Fruit fly (Drosophila melanogaster) whole organism, embryonic: ENCODE measurements around the gene CG13833.
A peak's percentile ranks its signal among the peaks of the same experiment; 100 is the strongest.

ENCODE experiments used
- CG10147 ChIP-seq: fragments of 200-800 bp; sonication (Bioruptor generic); optimal IDR thresholded peaks from 2 replicates; lab custom pipeline; 2019; ENCODE audit warnings: missing biosample characterization, mild to moderate bottlenecking, missing genetic modification characterization, moderate library complexity
- CG10654 ChIP-seq: fragments of 200-800 bp; sonication (Bioruptor generic); optimal IDR thresholded peaks from 2 replicates; lab custom pipeline; 2016; ENCODE audit warnings: missing biosample characterization, missing genetic modification characterization
- CG12104 ChIP-seq: fragments of 200-800 bp; sonication (Bioruptor generic); optimal IDR thresholded peaks from 3 replicates; lab custom pipeline; 2016; ENCODE audit warnings: missing biosample characterization, missing genetic modification characterization
- CG14050 ChIP-seq: fragments of 200-800 bp; sonication (Bioruptor generic); IDR thresholded peaks from 3 replicates; pipeline ENCODE4 v1.3.6; 2022; ENCODE audit warnings: missing biosample characterization, missing genetic modification characterization
- CG17612 ChIP-seq: fragments of 200-800 bp; sonication (Bioruptor generic); IDR thresholded peaks from 2 replicates; pipeline ENCODE4 v1.3.6; 2022; ENCODE audit warnings: missing biosample characterization, missing genetic modification characterization
- CG1792 ChIP-seq: fragments of 200-800 bp; sonication (Bioruptor generic); optimal IDR thresholded peaks from 2 replicates; lab custom pipeline; 2016; ENCODE audit warnings: missing biosample characterization, missing genetic modification characterization
- CG18476 ChIP-seq: fragments of 200-800 bp; sonication (Bioruptor generic); optimal IDR thresholded peaks from 2 replicates; lab custom pipeline; 2016; ENCODE audit warnings: missing biosample characterization, mild to moderate bottlenecking, missing genetic modification characterization
- CG2129 ChIP-seq: fragments of 200-800 bp; sonication (Bioruptor generic); IDR thresholded peaks from 2 replicates; pipeline ENCODE4 v1.3.6; 2022; ENCODE audit warnings: missing biosample characterization, missing genetic modification characterization; ENCODE audit not compliant: partially characterized antibody
- CG2712 ChIP-seq: fragments of 200-800 bp; optimal IDR thresholded peaks from 3 replicates; lab custom pipeline; 2019; ENCODE audit warnings: missing biosample characterization, mild to moderate bottlenecking, missing genetic modification characterization, moderate library complexity
- CG2875 ChIP-seq: fragments of 200-800 bp; sonication (Bioruptor generic); optimal IDR thresholded peaks from 2 replicates; lab custom pipeline; 2017; ENCODE audit warnings: missing biosample characterization, mild to moderate bottlenecking, missing genetic modification characterization, missing genetic modification reagents
- CG30020 ChIP-seq: fragments of 200-800 bp; optimal IDR thresholded peaks from 2 replicates; lab custom pipeline; 2019; ENCODE audit warnings: missing biosample characterization, mild to moderate bottlenecking, missing genetic modification characterization, moderate library complexity
- CG31388 ChIP-seq: fragments of 200-800 bp; sonication (Bioruptor generic); optimal IDR thresholded peaks from 2 replicates; lab custom pipeline; 2016; ENCODE audit warnings: missing biosample characterization, missing genetic modification characterization
- CG43689 ChIP-seq: fragments of 200-800 bp; sonication (Bioruptor generic); IDR thresholded peaks from 2 replicates; pipeline ENCODE4 v1.3.6; 2022; ENCODE audit warnings: missing biosample characterization, missing genetic modification characterization
- CG4820 ChIP-seq: fragments of 200-800 bp; sonication (Bioruptor generic); optimal IDR thresholded peaks from 3 replicates; lab custom pipeline; 2016; ENCODE audit warnings: missing biosample characterization, missing genetic modification characterization
- CG7987 ChIP-seq: fragments of 200-800 bp; sonication (Bioruptor generic); optimal IDR thresholded peaks from 2 replicates; lab custom pipeline; 2018; ENCODE audit warnings: missing biosample characterization, mild to moderate bottlenecking, missing genetic modification characterization, moderate library complexity
- CG8089 ChIP-seq: fragments of 200-800 bp; sonication (Bioruptor generic); optimal IDR thresholded peaks from 3 replicates; lab custom pipeline; 2016; ENCODE audit warnings: missing biosample characterization, missing genetic modification characterization
- CG9437 ChIP-seq: fragments of 200-800 bp; sonication (Bioruptor generic); optimal IDR thresholded peaks from 2 replicates; lab custom pipeline; 2018; ENCODE audit warnings: missing biosample characterization, mild to moderate bottlenecking, missing genetic modification characterization
- CHES-1-like ChIP-seq: fragments of 200-800 bp; sonication (Bioruptor generic); optimal IDR thresholded peaks from 2 replicates; lab custom pipeline; 2016; ENCODE audit warnings: missing biosample characterization, missing genetic modification characterization
- CkIIα-i1 ChIP-seq: fragments of 200-800 bp; sonication (Bioruptor generic); IDR thresholded peaks from 2 replicates; pipeline ENCODE4 v1.3.6; 2022; ENCODE audit warnings: missing biosample characterization, missing genetic modification characterization
- Dad ChIP-seq: fragments of 200-800 bp; sonication (Bioruptor generic); optimal IDR thresholded peaks from 3 replicates; lab custom pipeline; 2016; ENCODE audit warnings: missing biosample characterization, missing genetic modification characterization
- E2f2 ChIP-seq: fragments of 200-800 bp; sonication (Bioruptor generic); IDR thresholded peaks from 2 replicates; pipeline ENCODE4 v1.3.6; 2022; ENCODE audit warnings: missing biosample characterization, missing genetic modification characterization
- Fer1 ChIP-seq: fragments of 200-800 bp; sonication (Bioruptor generic); optimal IDR thresholded peaks from 2 replicates; lab custom pipeline; 2017; ENCODE audit warnings: missing biosample characterization, mild to moderate bottlenecking, missing genetic modification characterization
- Gsc ChIP-seq: fragments of 200-800 bp; sonication (Bioruptor generic); IDR thresholded peaks from 2 replicates; pipeline ENCODE4 v1.3.6; 2022; ENCODE audit warnings: missing biosample characterization, missing genetic modification characterization
- H15 ChIP-seq: fragments of 200-800 bp; sonication (Bioruptor generic); IDR thresholded peaks from 3 replicates; pipeline ENCODE4 v1.3.6; 2022; ENCODE audit warnings: missing biosample characterization, missing genetic modification characterization
- HLH54F ChIP-seq: fragments of 200-800 bp; sonication (Bioruptor generic); optimal IDR thresholded peaks from 3 replicates; lab custom pipeline; 2016; ENCODE audit warnings: missing biosample characterization, missing genetic modification characterization
- Jarid2 ChIP-seq: fragments of 200-800 bp; sonication (Bioruptor generic); optimal IDR thresholded peaks from 3 replicates; lab custom pipeline; 2017; ENCODE audit warnings: mild to moderate bottlenecking, missing biosample characterization, missing genetic modification reagents, missing genetic modification characterization
- Lhr ChIP-seq: fragments of 200-800 bp; sonication (Bioruptor generic); optimal IDR thresholded peaks from 3 replicates; lab custom pipeline; 2017; ENCODE audit warnings: mild to moderate bottlenecking, missing biosample characterization, missing genetic modification reagents, missing genetic modification characterization
- Lpt ChIP-seq: fragments of >200 bp; optimal IDR thresholded peaks from 2 replicates; lab custom pipeline; 2018; ENCODE audit warnings: missing biosample characterization, missing genetic modification characterization
- Mad ChIP-seq: fragments of 200-800 bp; sonication (Bioruptor generic); optimal IDR thresholded peaks from 2 replicates; lab custom pipeline; 2016; ENCODE audit warnings: missing biosample characterization, missing genetic modification characterization
- Med ChIP-seq: fragments of 200-800 bp; sonication (Bioruptor generic); peaks from one replicate; lab custom pipeline; 2016; ENCODE audit warnings: missing biosample characterization, missing genetic modification characterization, mild to moderate bottlenecking, inconsistent platforms, moderate library complexity
- Mes4 ChIP-seq: fragments of 200-800 bp; sonication (Bioruptor generic); optimal IDR thresholded peaks from 2 replicates; lab custom pipeline; 2016; ENCODE audit warnings: missing biosample characterization, missing genetic modification characterization
- Nf-YC ChIP-seq: fragments of 200-800 bp; optimal IDR thresholded peaks from 3 replicates; lab custom pipeline; 2019; ENCODE audit warnings: missing biosample characterization, mild to moderate bottlenecking, missing genetic modification characterization, moderate library complexity
- Xbp1 ChIP-seq: fragments of 200-800 bp; sonication (Bioruptor generic); optimal IDR thresholded peaks from 3 replicates; lab custom pipeline; 2016; ENCODE audit warnings: missing biosample characterization, mild to moderate bottlenecking, missing genetic modification characterization
- ara ChIP-seq: fragments of 200-800 bp; sonication (Bioruptor generic); IDR thresholded peaks from 2 replicates; pipeline ENCODE4 v1.3.6; 2022; ENCODE audit warnings: missing biosample characterization, missing genetic modification characterization
- bab2 ChIP-seq: fragments of 200-800 bp; sonication (Bioruptor generic); optimal IDR thresholded peaks from 2 replicates; lab custom pipeline; 2016; ENCODE audit warnings: missing biosample characterization, missing genetic modification characterization
- disco-r ChIP-seq: fragments of 200-800 bp; sonication (Bioruptor generic); optimal IDR thresholded peaks from 2 replicates; lab custom pipeline; 2016; ENCODE audit warnings: missing biosample characterization, missing genetic modification characterization
- dpn ChIP-seq, 2 experiments: fragments of 200-800 bp; sonication (Bioruptor generic); optimal IDR thresholded peaks; 3 replicates each; lab custom pipeline; 2016; ENCODE audit warnings: missing biosample characterization in 2 of 2, missing genetic modification characterization in 2 of 2
- en ChIP-seq: fragments of 200-800 bp; sonication (Bioruptor generic); optimal IDR thresholded peaks from 2 replicates; lab custom pipeline; 2016; ENCODE audit warnings: missing biosample characterization, missing genetic modification characterization
- eyg ChIP-seq: fragments of 200-800 bp; sonication (Bioruptor generic); optimal IDR thresholded peaks from 3 replicates; lab custom pipeline; 2016; ENCODE audit warnings: missing biosample characterization, missing genetic modification characterization
- inv ChIP-seq: fragments of 200-800 bp; sonication (Bioruptor generic); IDR thresholded peaks from 2 replicates; pipeline ENCODE4 v1.3.6; 2022; ENCODE audit warnings: missing biosample characterization, missing genetic modification characterization; ENCODE audit not compliant: partially characterized antibody
- row ChIP-seq: fragments of 200-800 bp; sonication (Bioruptor generic); IDR thresholded peaks from 3 replicates; pipeline ENCODE4 v1.3.6; 2022; ENCODE audit warnings: missing biosample characterization, missing genetic modification characterization
- run ChIP-seq: fragments of 200-800 bp; sonication (Bioruptor generic); optimal IDR thresholded peaks from 3 replicates; lab custom pipeline; 2018; ENCODE audit warnings: missing biosample characterization, mild to moderate bottlenecking, missing genetic modification characterization
- seq ChIP-seq: fragments of 200-800 bp; sonication (Bioruptor generic); IDR thresholded peaks from 2 replicates; pipeline ENCODE4 v1.3.6; 2022; ENCODE audit warnings: missing biosample characterization, missing genetic modification characterization
- so ChIP-seq: fragments of 200-800 bp; sonication (Bioruptor generic); IDR thresholded peaks from 3 replicates; pipeline ENCODE4 v1.3.6; 2022; ENCODE audit warnings: missing biosample characterization, missing genetic modification characterization
- stc ChIP-seq: fragments of 200-800 bp; sonication (Bioruptor generic); IDR thresholded peaks from 2 replicates; pipeline ENCODE4 v1.3.6; 2022; ENCODE audit warnings: missing biosample characterization, missing genetic modification characterization
- tgo ChIP-seq: fragments of 200-800 bp; sonication (Bioruptor generic); IDR thresholded peaks from 3 replicates; pipeline ENCODE4 v1.3.6; 2022; ENCODE audit warnings: missing biosample characterization, missing genetic modification characterization
- tll ChIP-seq, 2 experiments: fragments of 200-800 bp in 1 of 2; fragments of >200 bp in 1 of 2; sonication (Bioruptor generic) in 1 of 2; optimal IDR thresholded peaks; 2 replicates each; lab custom pipeline; 2017 to 2019; ENCODE audit warnings: missing biosample characterization in 2 of 2, missing genetic modification characterization in 2 of 2, mild to moderate bottlenecking in 1 of 2, moderate library complexity in 1 of 2
- tna ChIP-seq: fragments of 200-800 bp; sonication (Bioruptor generic); IDR thresholded peaks from 2 replicates; pipeline ENCODE4 v1.3.6; 2022; ENCODE audit warnings: missing biosample characterization, missing genetic modification characterization; ENCODE audit not compliant: partially characterized antibody
- trem ChIP-seq: fragments of 200-800 bp; optimal IDR thresholded peaks from 3 replicates; lab custom pipeline; 2019; ENCODE audit warnings: missing biosample characterization, mild to moderate bottlenecking, missing genetic modification characterization, moderate library complexity
- unpg ChIP-seq: fragments of 200-800 bp; sonication (Bioruptor generic); optimal IDR thresholded peaks from 3 replicates; lab custom pipeline; 2018; ENCODE audit warnings: missing biosample characterization, mild to moderate bottlenecking, missing genetic modification characterization, moderate library complexity
- zen ChIP-seq: fragments of 200-800 bp; sonication (Bioruptor generic); optimal IDR thresholded peaks from 3 replicates; lab custom pipeline; 2018; ENCODE audit warnings: missing biosample characterization, mild to moderate bottlenecking, missing genetic modification characterization, moderate library complexity

The CG13833 gene

DNA sequence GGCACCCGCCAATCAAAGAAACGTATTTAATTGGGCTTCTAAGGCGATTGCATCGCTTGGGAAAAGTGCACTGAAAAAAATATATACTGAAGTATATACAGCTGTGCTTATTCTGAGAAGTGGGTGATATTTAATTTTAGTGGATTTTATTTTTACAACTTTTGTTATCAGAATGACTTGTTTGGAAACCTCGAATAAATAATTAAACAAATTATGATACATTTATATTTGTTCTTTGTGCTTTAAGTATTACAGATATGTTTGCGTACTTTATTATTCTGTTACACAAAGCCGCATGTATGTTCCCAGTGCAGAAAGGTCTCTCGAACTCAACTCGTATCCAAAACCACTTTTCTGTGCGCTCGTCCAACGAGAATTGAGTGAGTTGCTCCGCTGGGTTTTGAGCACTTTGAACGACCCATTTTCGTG lies 13.3 kb upstream of the CG13833 start (continued):
- peak; percentile 75 for TF ChIP-seq CG9437 (GFP tag; lab: Kevin White, UChicago)
- TF ChIP-seq tll (GFP tag; optimal IDR thresholded peaks at IDR 0.05; lab: Kevin White, UChicago) = no peak
- peak; percentile 60 for TF ChIP-seq CG4820
- TF ChIP-seq ara (GFP tag; lab: Robert Waterston, UW) = peak; percentile 60; the same call in 1 of the 2 replicates
- no peak for TF ChIP-seq inv (GFP tag; lab: Robert Waterston, UW)
- TF ChIP-seq Med (GFP tag; lab: Kevin White, UChicago) = peak; percentile 71
- TF ChIP-seq Lpt (GFP tag; lab: Kevin White, UChicago) = no peak
- TF ChIP-seq CG1792 = peak; percentile 16
- 0 out of 2 replicates have a peak, but pooled peaks have one; percentile 32 for TF ChIP-seq Gsc (GFP tag; lab: Robert Waterston, UW)
- peak; percentile 3 for TF ChIP-seq Jarid2
- TF ChIP-seq E2f2 = peak; percentile 59; the same call in 1 of the 2 replicates
- TF ChIP-seq CG7987 (GFP tag; lab: Kevin White, UChicago) = no peak
- peak; percentile 57; the same call in 1 of the 3 replicates for TF ChIP-seq so
- TF ChIP-seq trem = peak; percentile 69
- peak; percentile 55 for TF ChIP-seq zen (tag; lab: Kevin White, UChicago)
- peak; percentile 88 for TF ChIP-seq unpg
- TF ChIP-seq bab2 (GFP tag; lab: Kevin White, UChicago) = peak; percentile 2
- TF ChIP-seq Dad (GFP tag; lab: Kevin White, UChicago) = no peak
- peak; percentile 21 for TF ChIP-seq Mes4
- TF ChIP-seq CG43689 (GFP tag; lab: Robert Waterston, UW) = 0 out of 2 replicates have a peak, but pooled peaks have one; percentile 35
- peak; percentile 41 for TF ChIP-seq CG10654 (GFP tag; lab: Kevin White, UChicago)
- TF ChIP-seq Nf-YC (tag; lab: Kevin White, UChicago) = peak; percentile 77
- peak; percentile 74 for TF ChIP-seq Xbp1 (GFP tag; lab: Kevin White, UChicago)
- TF ChIP-seq Fer1 = peak; percentile 72
- peak; percentile 17 for TF ChIP-seq HLH54F
- peak; percentile 75 for TF ChIP-seq tgo (GFP tag; lab: Robert Waterston, UW)
- peak; percentile 61 to 69 for TF ChIP-seq dpn (GFP tag; optimal IDR thresholded peaks at IDR 0.05; lab: Kevin White, UChicago)
- peak; percentile 58 for TF ChIP-seq CG18476
- peak; percentile 45 for TF ChIP-seq CG10147 (GFP tag; lab: Kevin White, UChicago)
- peak; percentile 51; the same call in 1 of the 3 replicates for TF ChIP-seq H15 (GFP tag; lab: Robert Waterston, UW)
- peak; percentile 89 for TF ChIP-seq row (GFP tag; lab: Robert Waterston, UW)
- TF ChIP-seq CG30020 (tag; lab: Kevin White, UChicago) = peak; percentile 43
- peak; percentile 20 for TF ChIP-seq CG8089 (GFP tag; lab: Kevin White, UChicago)
- TF ChIP-seq disco-r (GFP tag; lab: Kevin White, UChicago) = no peak
- peak; percentile 26 for TF ChIP-seq eyg (GFP tag; lab: Kevin White, UChicago)
- TF ChIP-seq CHES-1-like = no peak
- TF ChIP-seq CG2712 (tag; lab: Kevin White, UChicago) = peak; percentile 88
- no peak; the same call in 1 of the 2 replicates for TF ChIP-seq CG17612
- TF ChIP-seq CG14050 (GFP tag; lab: Robert Waterston, UW) = peak; percentile 52; the same call in 2 of the 3 replicates
- no peak for TF ChIP-seq CkIIα-i1
- TF ChIP-seq CG31388 (GFP tag; lab: Kevin White, UChicago) = peak; percentile 4
- TF ChIP-seq seq = peak; percentile 55; the same call in 1 of the 2 replicates
- TF ChIP-seq Lhr = peak; percentile 38
- peak; percentile 66 for TF ChIP-seq CG12104
- TF ChIP-seq en = peak; percentile 31
- peak; percentile 64 for TF ChIP-seq run (tag; lab: Kevin White, UChicago)
- no peak for TF ChIP-seq tna (GFP tag; lab: Robert Waterston, UW)
- no peak; the same call in none of the 2 replicates for TF ChIP-seq stc
- TF ChIP-seq CG2875 (GFP tag; lab: Kevin White, UChicago) = peak; percentile 68
- TF ChIP-seq CG2129 (GFP tag; lab: Robert Waterston, UW) = no peak
- TF ChIP-seq Mad (GFP tag; lab: Kevin White, UChicago) = peak; percentile 36
